Fruit fly (Drosophila melanogaster) S2 (cell line): ENCODE data around the gene Pp4-19C.

Source experiments
- CG8478 ChIP-seq: fragments of >200 bp; optimal IDR thresholded peaks from 2 replicates; lab custom pipeline; 2018
- CTCF ChIP-seq, 2 experiments: fragments of >200 bp; optimal IDR thresholded peaks; 2 replicates each; lab custom pipeline; 2018

Pp4-19C gene

DNA sequence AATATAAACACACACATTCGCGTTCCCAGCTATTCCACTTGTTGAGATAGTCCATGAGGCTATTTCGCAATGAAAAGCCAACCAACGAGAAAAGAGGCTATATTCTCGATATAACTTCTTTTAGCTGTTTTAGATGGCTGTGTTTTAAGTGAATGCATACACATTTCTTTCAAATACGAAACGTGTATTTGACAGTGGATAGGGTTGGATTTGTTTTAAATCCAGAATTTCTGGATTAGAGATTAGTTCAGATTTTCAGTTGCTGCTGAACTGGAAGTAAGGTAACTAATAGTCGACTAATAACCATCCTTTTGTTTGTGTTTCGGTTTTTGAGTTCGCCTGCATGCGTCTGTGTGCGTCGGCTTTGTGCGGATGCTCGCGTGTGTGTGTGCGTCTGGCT lies 644 bp downstream of the Pp4-19C start:
- no peak for TF ChIP-seq CTCF (optimal IDR thresholded peaks at IDR 0.05; lab: Kevin White, UChicago)
- TF ChIP-seq CG8478, result no peak

DNA sequence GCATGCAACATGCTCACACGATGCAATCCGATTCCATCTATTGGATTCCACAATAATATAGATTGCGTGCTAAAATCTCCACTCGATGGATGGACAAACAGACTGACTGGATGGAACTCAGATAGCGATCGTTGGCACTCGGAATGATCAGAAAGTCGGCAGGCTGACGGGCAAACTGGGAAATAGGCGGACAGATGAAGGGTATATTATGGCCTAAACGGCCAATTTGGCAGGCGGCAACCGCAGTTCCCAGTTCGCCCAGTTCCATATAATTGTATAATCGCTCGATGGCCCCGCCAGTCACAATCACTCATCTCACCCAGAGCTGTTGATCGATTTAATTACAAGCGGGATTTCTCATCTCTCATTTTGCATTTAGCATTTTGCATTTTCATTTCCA lies 4.5 kb downstream of the Pp4-19C start, which contains the start of gene Obp19d:
TSS of gene Obp19d (plus strand) at position 301 of the 400 bp plus-strand sequence.
- TF ChIP-seq CTCF (optimal IDR thresholded peaks at IDR 0.05; lab: Kevin White, UChicago), result no peak
- TF ChIP-seq CG8478, result no peak

DNA sequence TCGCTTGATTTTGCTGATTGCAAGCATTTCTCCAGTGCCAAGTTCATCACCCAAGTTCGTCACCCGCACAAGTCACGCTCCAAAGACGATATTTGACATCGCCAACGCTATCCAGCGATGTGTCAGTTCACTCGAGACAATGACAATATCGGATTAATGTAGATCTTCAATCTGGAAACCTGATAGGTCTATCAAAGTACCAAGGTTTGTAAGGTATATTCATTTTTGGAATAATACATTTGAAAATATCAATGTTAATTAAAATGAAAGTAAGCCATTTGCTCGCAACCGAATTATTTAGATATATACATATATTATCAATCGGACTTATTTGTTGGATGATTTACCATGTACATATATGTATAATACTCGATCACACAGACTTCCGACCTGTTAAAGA lies 4.9 kb downstream of the Pp4-19C start, which contains the start of gene Obp19c:
TSS of gene Obp19c (minus strand) at position 101 of the 400 bp plus-strand sequence.
- TF ChIP-seq CG8478 (no peak), CTCF (optimal IDR thresholded peaks at IDR 0.05; lab: Kevin White, UChicago) (no peak)

DNA sequence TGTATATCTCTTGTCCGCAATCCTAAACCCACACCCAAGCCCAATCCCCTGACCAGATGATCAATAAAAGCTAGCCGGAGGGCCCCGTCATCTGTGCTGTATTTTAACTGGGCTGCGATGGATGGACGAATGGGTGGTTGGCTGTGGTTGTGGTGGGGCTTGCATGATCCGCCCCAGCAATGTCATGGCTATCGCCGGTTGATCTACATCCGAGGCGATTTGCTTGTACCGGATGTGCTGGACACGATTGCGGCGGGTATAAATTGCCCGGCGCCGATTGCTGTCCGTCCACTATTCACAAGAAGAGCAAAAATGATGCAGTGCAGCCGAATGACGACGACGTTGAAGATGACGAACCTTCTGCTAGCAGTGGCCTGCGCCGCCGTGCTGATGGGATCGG lies 7.4 kb downstream of the Pp4-19C start, which contains the start of gene Obp19b:
TSS of gene Obp19b (plus strand) at position 301 of the 400 bp plus-strand sequence.
- TF ChIP-seq CG8478, result no peak
- TF ChIP-seq CTCF (optimal IDR thresholded peaks at IDR 0.05; lab: Kevin White, UChicago), result no peak

DNA sequence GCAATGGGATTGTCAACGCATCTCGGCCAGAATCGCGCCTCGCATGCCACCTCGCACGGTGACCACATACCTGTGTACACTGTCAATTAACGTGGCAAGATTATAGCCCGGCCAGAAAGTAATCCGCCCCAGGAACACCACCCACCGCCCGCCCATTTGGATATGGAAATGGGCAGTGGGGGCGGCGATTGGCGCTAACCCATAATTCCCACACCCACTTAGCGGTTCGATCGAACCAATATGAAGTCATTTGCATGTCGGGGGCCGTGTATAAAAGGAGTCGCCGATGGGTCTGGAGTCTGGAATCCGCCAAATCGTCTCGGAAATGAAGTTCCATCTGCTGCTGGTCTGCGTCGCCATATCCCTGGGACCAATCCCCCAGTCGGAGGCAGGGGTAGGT lies 8.4 kb downstream of the Pp4-19C start, which contains the start of gene Obp19a:
TSS of gene Obp19a (plus strand) at position 301 of the 400 bp plus-strand sequence.
- no peak for TF ChIP-seq CTCF (optimal IDR thresholded peaks at IDR 0.05; lab: Kevin White, UChicago)

- TF ChIP-seq CG8478, result no peak
- TF ChIP-seq CTCF (optimal IDR thresholded peaks at IDR 0.05; lab: Kevin White, UChicago), result no peak
These were observed 9.7 kb downstream of the Pp4-19C start, which contains the start of gene CG15458 for dm6 chrX:20414099-20414498. Gene CG15458, minus strand, starts transcription at chrX:20414199.

DNA sequence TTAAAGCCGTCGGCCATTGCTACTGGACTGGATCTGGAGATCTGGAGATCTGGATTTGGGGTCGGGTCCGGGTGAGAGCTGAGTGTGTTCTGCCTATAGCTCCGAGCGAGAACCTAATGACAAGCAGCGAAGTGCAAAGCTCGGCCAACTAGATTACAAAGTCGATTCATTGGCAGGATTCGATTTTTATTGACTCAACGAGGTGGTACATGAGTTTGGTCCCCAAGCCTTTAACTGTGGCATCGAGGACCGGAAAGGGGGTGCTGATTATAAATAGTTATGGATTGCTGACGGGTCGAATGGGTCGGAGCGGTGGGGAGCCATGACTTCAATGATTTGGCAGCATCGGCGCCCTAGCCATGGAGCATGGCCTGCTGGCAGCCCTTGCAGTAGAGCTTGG lies 10.3 kb downstream of the Pp4-19C start, which contains the start of gene CG15459:
TSS of gene CG15459 (minus strand) at position 101 of the 400 bp plus-strand sequence.
- TF ChIP-seq CTCF (optimal IDR thresholded peaks at IDR 0.05; lab: Kevin White, UChicago) (no peak), CG8478 (no peak)

- no peak for TF ChIP-seq CG8478
- TF ChIP-seq CTCF (optimal IDR thresholded peaks at IDR 0.05; lab: Kevin White, UChicago), result no peak
These were observed 12.2 kb downstream of the Pp4-19C start for dm6 chrX:20411635-20412034.

dm6 chrX:20394066-20394913 lies 29.5 kb downstream of the Pp4-19C start, which contains the start of gene HERC2:
Gene HERC2, plus strand, starts transcription at chrX:20394395.
- TF ChIP-seq CTCF (optimal IDR thresholded peaks at IDR 0.05; lab: Kevin White, UChicago) (no peak), CG8478 (no peak)

dm6 chrX:20393580-20393979 lies 30.2 kb downstream of the Pp4-19C start, which contains the start of gene Syx16:
Gene Syx16, minus strand, starts transcription at chrX:20393751.
- no peak for TF ChIP-seq CTCF (optimal IDR thresholded peaks at IDR 0.05; lab: Kevin White, UChicago)
- TF ChIP-seq CG8478, result no peak

DNA sequence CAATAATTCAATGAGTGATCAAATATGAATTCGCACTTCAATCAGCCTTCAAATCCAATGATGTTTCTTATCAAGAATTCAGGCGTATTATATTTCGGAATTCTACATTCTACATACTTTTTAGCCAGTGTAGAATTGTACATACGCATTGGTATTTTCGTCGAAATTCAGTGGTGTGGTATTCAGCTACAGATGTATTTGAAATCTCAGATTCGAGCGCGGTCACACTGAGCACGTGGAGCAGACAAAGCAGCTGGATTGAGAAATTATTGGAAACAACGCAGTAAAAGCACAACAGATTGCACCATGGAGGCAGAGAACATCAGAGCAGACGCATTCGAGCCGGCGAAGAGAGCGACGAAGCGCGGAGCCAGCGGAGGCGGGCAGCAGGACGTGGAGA lies 32.6 kb downstream of the Pp4-19C start:
- TF ChIP-seq CTCF (optimal IDR thresholded peaks at IDR 0.05; lab: Kevin White, UChicago) (peak; percentile 26 to 53), CG8478 (no peak)

dm6 chrX:20390706-20391105 lies 33.1 kb downstream of the Pp4-19C start, which contains the start of gene jb:
Gene jb, minus strand, starts transcription at chrX:20390806.
- no peak for TF ChIP-seq CG8478
- TF ChIP-seq CTCF (optimal IDR thresholded peaks at IDR 0.05; lab: Kevin White, UChicago), result no peak

- TF ChIP-seq CG8478 (no peak), CTCF (optimal IDR thresholded peaks at IDR 0.05; lab: Kevin White, UChicago) (no peak)
These were observed 34.2 kb downstream of the Pp4-19C start for dm6 chrX:20389633-20390032.

DNA sequence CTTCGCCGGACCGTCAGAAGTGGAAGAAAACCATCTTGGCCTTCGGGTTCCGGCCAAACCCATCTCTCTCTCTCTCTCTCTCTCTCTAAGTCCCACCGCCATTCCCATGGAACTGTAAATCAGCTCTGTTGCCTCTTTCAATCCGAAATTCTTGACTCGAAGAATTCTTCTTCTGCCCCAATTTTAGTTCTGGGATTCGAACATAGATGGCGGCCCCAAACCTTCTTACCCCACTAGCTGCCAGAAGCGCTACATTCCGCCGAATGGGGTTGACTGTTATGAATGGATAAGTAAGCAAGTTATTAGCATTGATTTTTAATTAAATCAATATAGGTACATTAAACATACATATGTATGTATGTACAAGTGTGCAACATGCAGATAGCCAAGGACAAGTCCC lies 37.9 kb downstream of the Pp4-19C start:
- TF ChIP-seq CG8478 (no peak), CTCF (optimal IDR thresholded peaks at IDR 0.05; lab: Kevin White, UChicago) (peak; percentile 53)

- TF ChIP-seq CTCF (optimal IDR thresholded peaks at IDR 0.05; lab: Kevin White, UChicago) (no peak), CG8478 (no peak)
These were observed 47.4 kb downstream of the Pp4-19C start, which contains the start of gene CG12679 for dm6 chrX:20376422-20376821. Gene CG12679, minus strand, starts transcription at chrX:20376522.
